Worm (Caenorhabditis elegans): Measurements from ENCODE around the gene ric-7.

The ric-7 gene

DNA sequence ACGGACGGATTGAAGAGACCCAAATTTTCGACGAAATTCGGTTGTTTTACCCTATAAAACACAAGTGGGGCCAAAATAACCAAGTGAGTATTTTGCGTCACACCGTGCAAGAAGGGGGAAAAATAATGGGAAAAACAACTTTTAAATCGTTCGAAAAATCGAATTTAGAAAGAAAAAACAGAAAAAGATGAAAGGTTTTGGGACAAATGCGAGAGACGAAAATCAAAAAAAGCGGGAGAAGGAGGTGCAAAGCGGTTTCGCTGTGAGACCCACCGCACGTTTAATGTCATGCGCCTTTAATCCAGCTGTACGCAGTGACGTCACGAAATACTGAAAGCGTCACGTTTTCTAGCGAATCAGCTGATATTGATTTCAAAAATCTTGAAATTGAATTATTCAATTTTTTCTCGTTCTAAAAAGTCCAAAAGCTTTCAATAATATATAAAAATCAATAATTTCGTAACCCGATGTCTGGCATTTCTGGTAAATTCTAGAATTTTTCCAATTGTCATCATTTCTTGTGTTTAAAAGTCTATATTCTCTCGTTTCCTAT lies 6.4 kb upstream of the ric-7 start, which contains the start of the genes ddx-17 and aip-1:
Gene ddx-17, minus strand, starts transcription at position 51 of the 553 bp plus-strand sequence.
Gene aip-1, plus strand, starts transcription at position 332 of the 553 bp plus-strand sequence.
- TF ChIP-seq ceh-39 (tag; optimal IDR thresholded peaks at IDR 0.05) (peak; percentile 40), mep-1 (tag; optimal IDR thresholded peaks at IDR 0.05) (peak; percentile 70), M03D4.4 (tag; optimal IDR thresholded peaks at IDR 0.05) (no peak), nhr-237 (tag; optimal IDR thresholded peaks at IDR 0.05) (peak; percentile 42), blmp-1 (tag; optimal IDR thresholded peaks at IDR 0.05) (no peak), ces-1 (GFP tag; optimal IDR thresholded peaks at IDR 0.05) (peak; percentile 53), lsy-2 (tag; optimal IDR thresholded peaks at IDR 0.05) (peak; percentile 50), lin-13 (tag; optimal IDR thresholded peaks at IDR 0.05) (peak; percentile 59), pha-4 (tag; optimal IDR thresholded peaks at IDR 0.05) (peak; percentile 24)

ce11 chrV:14011427-14011826 lies 5.7 kb upstream of the ric-7 start:
- peak; percentile 13 for TF ChIP-seq sem-2 (GFP tag; optimal IDR thresholded peaks at IDR 0.05)
- no peak for TF ChIP-seq unc-120 (tag; optimal IDR thresholded peaks at IDR 0.05; ENCODE audit: poor library complexity, severe bottlenecking)
- TF ChIP-seq ham-2 (GFP tag; optimal IDR thresholded peaks at IDR 0.05): no peak
- TF ChIP-seq mls-2 (tag; optimal IDR thresholded peaks at IDR 0.05): no peak
- TF ChIP-seq lin-32 (GFP tag; optimal IDR thresholded peaks at IDR 0.05): no peak
- TF ChIP-seq nhr-28 (tag; optimal IDR thresholded peaks at IDR 0.05): no peak
- no peak for TF ChIP-seq hlh-1 (tag; optimal IDR thresholded peaks at IDR 0.05)
- TF ChIP-seq bed-3 (GFP tag; optimal IDR thresholded peaks at IDR 0.05): no peak
- TF ChIP-seq ces-1 (GFP tag; optimal IDR thresholded peaks at IDR 0.05): no peak

DNA sequence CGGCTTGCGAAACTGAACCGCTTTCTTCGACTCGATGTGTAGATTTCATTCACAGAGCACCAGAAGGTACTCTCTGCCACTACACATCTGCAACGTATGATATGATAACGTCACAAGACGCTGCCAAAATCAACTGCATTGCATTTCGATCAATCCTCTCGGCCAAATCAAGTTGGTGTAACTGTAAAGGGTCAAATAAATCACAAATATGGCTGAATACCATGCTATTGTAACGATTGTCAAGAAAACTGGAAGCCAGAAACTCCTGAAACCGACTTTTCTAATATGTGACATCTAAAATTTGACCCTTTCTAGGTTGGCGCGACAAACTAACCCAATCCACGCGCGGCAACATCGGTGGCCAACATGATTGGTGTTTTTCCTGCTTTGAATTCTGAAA lies 4.3 kb upstream of the ric-7 start:
- no peak for TF ChIP-seq elt-3 (tag; optimal IDR thresholded peaks at IDR 0.05)
- no peak for TF ChIP-seq nhr-237 (tag; optimal IDR thresholded peaks at IDR 0.05)
- no peak for TF ChIP-seq ceh-43 (GFP tag; optimal IDR thresholded peaks at IDR 0.05)
- TF ChIP-seq ceh-83 (GFP tag; optimal IDR thresholded peaks at IDR 0.05): no peak
- TF ChIP-seq hlh-1 (tag; optimal IDR thresholded peaks at IDR 0.05): no peak
- TF ChIP-seq nhr-28 (tag; optimal IDR thresholded peaks at IDR 0.05): no peak
- no peak for TF ChIP-seq ham-2 (GFP tag; optimal IDR thresholded peaks at IDR 0.05)
- TF ChIP-seq blmp-1 (tag; optimal IDR thresholded peaks at IDR 0.05): no peak
- TF ChIP-seq sem-2 (GFP tag; optimal IDR thresholded peaks at IDR 0.05): no peak
- TF ChIP-seq zip-8 (tag; optimal IDR thresholded peaks at IDR 0.05): no peak
- no peak for TF ChIP-seq tbx-8 (GFP tag; optimal IDR thresholded peaks at IDR 0.05)
- TF ChIP-seq M03D4.4 (tag; optimal IDR thresholded peaks at IDR 0.05): no peak
- no peak for TF ChIP-seq flh-1 (GFP tag; optimal IDR thresholded peaks at IDR 0.05)
- TF ChIP-seq pha-4 (tag; optimal IDR thresholded peaks at IDR 0.05): no peak
- no peak for TF ChIP-seq mab-5 (tag; optimal IDR thresholded peaks at IDR 0.05)
- TF ChIP-seq ces-1 (GFP tag; optimal IDR thresholded peaks at IDR 0.05): no peak
- TF ChIP-seq ceh-39 (tag; optimal IDR thresholded peaks at IDR 0.05): no peak
- no peak for TF ChIP-seq unc-39 (tag; optimal IDR thresholded peaks at IDR 0.05)

DNA sequence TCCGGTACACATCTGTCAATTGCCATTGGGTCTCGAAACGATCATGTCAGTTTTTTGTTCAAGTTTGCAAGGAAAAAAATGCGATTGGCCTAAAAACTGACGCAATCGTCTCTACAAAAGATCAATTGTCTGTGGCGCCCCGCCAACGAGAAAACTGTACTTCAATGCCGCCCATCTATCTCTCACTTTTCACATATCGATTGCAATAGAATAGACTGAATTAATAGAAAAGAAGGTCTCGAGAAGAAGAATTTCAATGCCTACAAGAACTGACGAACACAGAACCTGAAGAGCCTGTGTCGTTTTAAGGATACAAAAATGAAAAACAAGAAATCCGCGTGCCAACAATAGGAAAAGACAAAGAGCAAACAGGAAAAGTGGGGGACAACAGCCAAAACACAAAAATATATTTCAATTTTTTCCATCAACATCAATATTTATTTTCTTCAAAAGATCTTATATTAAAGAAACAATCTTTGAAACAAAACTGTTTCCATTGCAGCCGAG lies 2.7 kb upstream of the ric-7 start:
- TF ChIP-seq cnd-1 (tag; optimal IDR thresholded peaks at IDR 0.05) (no peak), nhr-76 (tag; optimal IDR thresholded peaks at IDR 0.05) (no peak), hlh-1 (tag; optimal IDR thresholded peaks at IDR 0.05) (no peak), nhr-28 (tag; optimal IDR thresholded peaks at IDR 0.05) (no peak), elt-1 (tag; optimal IDR thresholded peaks at IDR 0.05; ENCODE audit: borderline replicate concordance, insufficient read depth) (no peak), mls-2 (tag; optimal IDR thresholded peaks at IDR 0.05) (no peak)

DNA sequence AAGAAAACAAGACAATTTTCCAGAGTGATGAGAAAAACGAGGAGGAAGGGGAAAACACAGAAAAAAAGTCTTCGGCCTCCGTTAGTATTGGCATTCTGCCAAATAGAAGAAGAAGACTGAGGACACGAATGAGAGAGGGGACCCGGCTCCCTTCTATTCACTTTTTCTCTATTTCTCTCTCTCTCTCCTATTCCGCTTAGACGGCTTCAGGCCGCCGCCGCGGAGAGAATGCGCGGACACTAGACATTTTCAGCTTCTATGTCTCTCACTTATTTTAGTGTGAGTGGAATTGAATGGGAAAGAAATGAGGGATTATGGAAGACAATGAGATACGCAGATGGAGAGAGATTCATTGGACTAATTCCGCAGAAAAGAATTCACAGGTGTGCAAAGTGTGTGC lies 1.1 kb upstream of the ric-7 start:
- TF ChIP-seq lsy-2 (tag; optimal IDR thresholded peaks at IDR 0.05) (no peak), ces-1 (GFP tag; optimal IDR thresholded peaks at IDR 0.05) (peak; percentile 1), ham-2 (GFP tag; optimal IDR thresholded peaks at IDR 0.05) (peak; percentile 21)

ce11 chrV:14004342-14004741 lies 1.4 kb downstream of the ric-7 start:
- no peak for TF ChIP-seq sptf-1 (tag; optimal IDR thresholded peaks at IDR 0.05)
- peak; percentile 45 for TF ChIP-seq hlh-1 (tag; optimal IDR thresholded peaks at IDR 0.05)
- TF ChIP-seq ces-1 (GFP tag; optimal IDR thresholded peaks at IDR 0.05): peak; percentile 56
- TF ChIP-seq unc-120 (tag; optimal IDR thresholded peaks at IDR 0.05; ENCODE audit: poor library complexity, severe bottlenecking): peak; percentile 16
- no peak for TF ChIP-seq mep-1 (tag; optimal IDR thresholded peaks at IDR 0.05)
- TF ChIP-seq unc-62 (GFP tag; optimal IDR thresholded peaks at IDR 0.05): peak; percentile 18
- no peak for TF ChIP-seq nhr-237 (tag; optimal IDR thresholded peaks at IDR 0.05)
- TF ChIP-seq nhr-76 (tag; optimal IDR thresholded peaks at IDR 0.05): no peak
- TF ChIP-seq bed-3 (GFP tag; optimal IDR thresholded peaks at IDR 0.05): no peak
- no peak for TF ChIP-seq elt-1 (tag; optimal IDR thresholded peaks at IDR 0.05; ENCODE audit: borderline replicate concordance, insufficient read depth)
- no peak for TF ChIP-seq snpc-4 (tag; optimal IDR thresholded peaks at IDR 0.05)
- no peak for TF ChIP-seq ztf-11 (tag; optimal IDR thresholded peaks at IDR 0.05)

Measured in whole organism, mixed stage, embryonic.